Worm (Caenorhabditis elegans) whole organism, L4 larva: Measurements from ENCODE around the gene gcy-14.

Source experiments
- F37D6.2 ChIP-seq: sonication (generic microtip); optimal IDR thresholded peaks from 2 replicates; lab custom pipeline; 2016; ENCODE audit warnings: mild to moderate bottlenecking, missing genetic modification characterization, missing compliant biosample characterization
- ceh-82 ChIP-seq: sonication (generic microtip); optimal IDR thresholded peaks from 2 replicates; lab custom pipeline; 2017; ENCODE audit warnings: missing biosample characterization, missing genetic modification characterization
- ces-1 ChIP-seq: fragments of 150-350 bp; sonication (generic microtip); optimal IDR thresholded peaks from 4 replicates; lab custom pipeline; 2014; ENCODE audit warnings: missing biosample characterization, missing genetic modification reagents, missing genetic modification characterization
- daf-12 ChIP-seq: fragments of 150-350 bp; optimal IDR thresholded peaks from 2 replicates; lab custom pipeline; 2014; ENCODE audit warnings: missing biosample characterization, missing genetic modification reagents, missing genetic modification characterization
- dpl-1 ChIP-seq: fragments of 150-350 bp; optimal IDR thresholded peaks from 2 replicates; lab custom pipeline; 2014; ENCODE audit warnings: missing biosample characterization, missing genetic modification reagents, missing genetic modification characterization
- dve-1 ChIP-seq: sonication (generic microtip); optimal IDR thresholded peaks from 2 replicates; lab custom pipeline; 2017; ENCODE audit warnings: antibody characterized with exemption, mild to moderate bottlenecking, missing genetic modification characterization, missing compliant biosample characterization; ENCODE audit not compliant: insufficient read depth
- hif-1 ChIP-seq, 2 experiments: sonication (generic microtip); optimal IDR thresholded peaks; 2 replicates each; lab custom pipeline; 2016 to 2017; ENCODE audit warnings: missing compliant biosample characterization in 2 of 2, missing genetic modification characterization in 2 of 2, missing genetic modification reagents in 2 of 2, missing genotype in 2 of 2, mild to moderate bottlenecking in 1 of 2
- jun-1 ChIP-seq: fragments of 150-350 bp; optimal IDR thresholded peaks from 2 replicates; lab custom pipeline; 2014; ENCODE audit warnings: missing biosample characterization, missing genetic modification reagents, missing genetic modification characterization
- mep-1 ChIP-seq: fragments of 150-350 bp; sonication (generic microtip); optimal IDR thresholded peaks from 3 replicates; lab custom pipeline; 2014; ENCODE audit warnings: missing biosample characterization, missing genetic modification characterization
- nhr-11 ChIP-seq: fragments of 150-350 bp; optimal IDR thresholded peaks from 2 replicates; lab custom pipeline; 2014; ENCODE audit warnings: missing biosample characterization, missing genetic modification characterization
- nhr-237 ChIP-seq: sonication (generic microtip); optimal IDR thresholded peaks from 2 replicates; lab custom pipeline; 2017; ENCODE audit warnings: missing biosample characterization, missing genetic modification characterization
- nhr-48 ChIP-seq: sonication (generic microtip); optimal IDR thresholded peaks from 2 replicates; lab custom pipeline; 2016; ENCODE audit warnings: mild to moderate bottlenecking, missing genetic modification characterization, missing compliant biosample characterization
- pha-4 ChIP-seq, 2 experiments: fragments of 150-350 bp in 1 of 2; fragments of 200-800 bp in 1 of 2; sonication (Bioruptor generic) in 1 of 2; IDR thresholded peaks in 1 of 2; optimal IDR thresholded peaks in 1 of 2; 2 replicates each; pipeline versions ENCODE4 v1.3.6 to Lab custom; 2014 to 2022; ENCODE audit warnings: missing genetic modification characterization in 2 of 2, missing genetic modification reagents in 2 of 2, missing biosample characterization in 1 of 2, missing compliant biosample characterization in 1 of 2

- no peak for TF ChIP-seq F37D6.2 (tag; lab: Kevin White, UChicago)
- no peak for TF ChIP-seq mep-1
- TF ChIP-seq nhr-237 (tag; lab: Kevin White, UChicago): no peak
- no peak for TF ChIP-seq dve-1
- TF ChIP-seq hif-1 (tag; optimal IDR thresholded peaks at IDR 0.05; lab: Kevin White, UChicago): no peak
- TF ChIP-seq dpl-1 (GFP tag; lab: Kevin White, UChicago): no peak
- no peak for TF ChIP-seq nhr-11 (tag; lab: Kevin White, UChicago)
- no peak for TF ChIP-seq daf-12 (tag; lab: Kevin White, UChicago)
- no peak for TF ChIP-seq jun-1
- no peak for TF ChIP-seq pha-4 (GFP tag; IDR thresholded peaks at IDR 0.05; lab: Robert Waterston, UW)
- TF ChIP-seq pha-4 (tag; optimal IDR thresholded peaks at IDR 0.05; lab: Kevin White, UChicago): no peak
- no peak for TF ChIP-seq nhr-48
- TF ChIP-seq ces-1 (GFP tag; lab: Kevin White, UChicago): no peak
- no peak for TF ChIP-seq ceh-82
These were observed 47.5 kb upstream of the gcy-14 start, which contains the start of gene H12D21.11 for ce11 chrV:14915599-14915998.
